Fruit fly (Drosophila melanogaster) whole organism, embryonic: Measurements from ENCODE around the gene Obp93a.

Experiments used
- Asciz ChIP-seq: fragments of 200-800 bp; sonication (Bioruptor generic); optimal IDR thresholded peaks from 2 replicates; lab custom pipeline; 2017; ENCODE audit warnings: missing biosample characterization, mild to moderate bottlenecking, missing genetic modification characterization, missing genetic modification reagents
- Atf3 ChIP-seq: fragments of 200-800 bp; sonication (Bioruptor generic); optimal IDR thresholded peaks from 3 replicates; lab custom pipeline; 2016; ENCODE audit warnings: missing biosample characterization, missing genetic modification characterization
- CG10654 ChIP-seq: fragments of 200-800 bp; sonication (Bioruptor generic); optimal IDR thresholded peaks from 2 replicates; lab custom pipeline; 2016; ENCODE audit warnings: missing biosample characterization, missing genetic modification characterization
- CG10959 ChIP-seq: fragments of 200-800 bp; sonication (Bioruptor generic); IDR thresholded peaks from 2 replicates; pipeline ENCODE4 v1.3.6; 2022; ENCODE audit warnings: missing biosample characterization, missing genetic modification characterization
- CG12391 ChIP-seq: fragments of 200-800 bp; sonication (Bioruptor generic); optimal IDR thresholded peaks from 3 replicates; lab custom pipeline; 2018; ENCODE audit warnings: missing biosample characterization, mild to moderate bottlenecking, missing genetic modification characterization, moderate library complexity
- CG13424 ChIP-seq: fragments of 200-800 bp; sonication (Bioruptor generic); optimal IDR thresholded peaks from 2 replicates; lab custom pipeline; 2019; ENCODE audit warnings: missing biosample characterization, mild to moderate bottlenecking, missing genetic modification characterization, moderate library complexity
- CG14050 ChIP-seq: fragments of 200-800 bp; sonication (Bioruptor generic); IDR thresholded peaks from 3 replicates; pipeline ENCODE4 v1.3.6; 2022; ENCODE audit warnings: missing biosample characterization, missing genetic modification characterization
- CG14441 ChIP-seq: fragments of 200-800 bp; sonication (Bioruptor generic); IDR thresholded peaks from 2 replicates; pipeline ENCODE4 v1.3.6; 2022; ENCODE audit warnings: missing biosample characterization, missing genetic modification characterization
- CG14710 ChIP-seq: fragments of 200-800 bp; sonication (Bioruptor generic); optimal IDR thresholded peaks from 3 replicates; lab custom pipeline; 2019; ENCODE audit warnings: missing biosample characterization, mild to moderate bottlenecking, missing genetic modification characterization, moderate library complexity
- CG15696 ChIP-seq: fragments of 200-800 bp; sonication (Bioruptor generic); optimal IDR thresholded peaks from 2 replicates; lab custom pipeline; 2019; ENCODE audit warnings: missing biosample characterization, mild to moderate bottlenecking, missing genetic modification characterization, moderate library complexity
- CG1603 ChIP-seq: fragments of 200-800 bp; sonication (Bioruptor generic); optimal IDR thresholded peaks from 2 replicates; lab custom pipeline; 2019; ENCODE audit warnings: missing biosample characterization, mild to moderate bottlenecking, missing genetic modification characterization, moderate library complexity
- CG17385 ChIP-seq: fragments of 200-800 bp; sonication (Bioruptor generic); optimal IDR thresholded peaks from 3 replicates; lab custom pipeline; 2018; ENCODE audit warnings: missing biosample characterization, mild to moderate bottlenecking, missing genetic modification characterization
- CG18262 ChIP-seq: fragments of 200-800 bp; optimal IDR thresholded peaks from 3 replicates; lab custom pipeline; 2019; ENCODE audit warnings: missing biosample characterization, mild to moderate bottlenecking, missing genetic modification characterization, moderate library complexity
- CG18619 ChIP-seq: fragments of 200-800 bp; sonication (Bioruptor generic); optimal IDR thresholded peaks from 3 replicates; lab custom pipeline; 2017; ENCODE audit warnings: missing biosample characterization, mild to moderate bottlenecking, missing genetic modification characterization
- CG18764 ChIP-seq: fragments of 200-800 bp; sonication (Bioruptor generic); optimal IDR thresholded peaks from 3 replicates; lab custom pipeline; 2016; ENCODE audit warnings: missing biosample characterization, missing genetic modification characterization
- CG2120 ChIP-seq: fragments of 200-800 bp; sonication (Bioruptor generic); optimal IDR thresholded peaks from 3 replicates; lab custom pipeline; 2016; ENCODE audit warnings: missing biosample characterization, missing genetic modification characterization
- CG30020 ChIP-seq: fragments of 200-800 bp; optimal IDR thresholded peaks from 2 replicates; lab custom pipeline; 2019; ENCODE audit warnings: missing biosample characterization, mild to moderate bottlenecking, missing genetic modification characterization, moderate library complexity
- CG3065 ChIP-seq: fragments of 200-800 bp; sonication (Bioruptor generic); optimal IDR thresholded peaks from 2 replicates; lab custom pipeline; 2016; ENCODE audit warnings: missing biosample characterization, missing genetic modification characterization
- CG6689 ChIP-seq: fragments of 200-800 bp; sonication (Bioruptor generic); IDR thresholded peaks from 2 replicates; pipeline ENCODE4 v1.3.6; 2022; ENCODE audit warnings: missing biosample characterization, missing genetic modification characterization
- CG7987 ChIP-seq: fragments of 200-800 bp; sonication (Bioruptor generic); optimal IDR thresholded peaks from 2 replicates; lab custom pipeline; 2018; ENCODE audit warnings: missing biosample characterization, mild to moderate bottlenecking, missing genetic modification characterization, moderate library complexity
- CG8944 ChIP-seq: fragments of 200-800 bp; sonication (Bioruptor generic); optimal IDR thresholded peaks from 3 replicates; lab custom pipeline; 2016; ENCODE audit warnings: missing biosample characterization, missing genetic modification characterization
- CG9876 ChIP-seq: fragments of 200-800 bp; sonication (Bioruptor generic); optimal IDR thresholded peaks from 2 replicates; lab custom pipeline; 2016; ENCODE audit warnings: missing biosample characterization, missing genetic modification characterization
- Dll ChIP-seq: fragments of 200-800 bp; sonication (Bioruptor generic); IDR thresholded peaks from 4 replicates; pipeline ENCODE4 v1.3.6; 2022; ENCODE audit warnings: missing biosample characterization, missing genetic modification characterization; ENCODE audit not compliant: partially characterized antibody
- E2f2 ChIP-seq: fragments of 200-800 bp; sonication (Bioruptor generic); IDR thresholded peaks from 2 replicates; pipeline ENCODE4 v1.3.6; 2022; ENCODE audit warnings: missing biosample characterization, missing genetic modification characterization
- Hr3 ChIP-seq: fragments of 200-800 bp; sonication (Bioruptor generic); optimal IDR thresholded peaks from 3 replicates; lab custom pipeline; 2016; ENCODE audit warnings: missing biosample characterization, missing genetic modification characterization
- Hr78 ChIP-seq, 2 experiments: fragments of 200-800 bp in 1 of 2; fragments of >200 bp in 1 of 2; sonication (Bioruptor generic) in 1 of 2; optimal IDR thresholded peaks; 2 replicates each; lab custom pipeline; 2017 to 2019; ENCODE audit warnings: missing biosample characterization in 2 of 2, missing genetic modification characterization in 2 of 2, mild to moderate bottlenecking in 1 of 2, moderate library complexity in 1 of 2
- Med ChIP-seq: fragments of 200-800 bp; sonication (Bioruptor generic); peaks from one replicate; lab custom pipeline; 2016; ENCODE audit warnings: missing biosample characterization, missing genetic modification characterization, mild to moderate bottlenecking, inconsistent platforms, moderate library complexity
- NC2α ChIP-seq: fragments of 200-800 bp; sonication (Bioruptor generic); optimal IDR thresholded peaks from 2 replicates; lab custom pipeline; 2016; ENCODE audit warnings: missing biosample characterization, missing genetic modification characterization
- Nf-YC ChIP-seq: fragments of 200-800 bp; optimal IDR thresholded peaks from 3 replicates; lab custom pipeline; 2019; ENCODE audit warnings: missing biosample characterization, mild to moderate bottlenecking, missing genetic modification characterization, moderate library complexity
- Pdp1 ChIP-seq, 2 experiments: fragments of 200-800 bp; sonication (Bioruptor generic); optimal IDR thresholded peaks; 3 replicates each; lab custom pipeline; 2016; ENCODE audit warnings: missing biosample characterization in 2 of 2, missing genetic modification characterization in 2 of 2, mild to moderate bottlenecking in 1 of 2, moderate library complexity in 1 of 2
- Ptx1 ChIP-seq: fragments of 200-800 bp; sonication (Bioruptor generic); IDR thresholded peaks from 2 replicates; pipeline ENCODE4 v1.3.6; 2022; ENCODE audit warnings: missing biosample characterization, missing genetic modification characterization
- Rfx ChIP-seq: fragments of 200-800 bp; sonication (Bioruptor generic); IDR thresholded peaks from 2 replicates; pipeline ENCODE4 v1.3.6; 2022; ENCODE audit warnings: missing biosample characterization, missing genetic modification characterization
- Xbp1 ChIP-seq: fragments of 200-800 bp; sonication (Bioruptor generic); optimal IDR thresholded peaks from 3 replicates; lab custom pipeline; 2016; ENCODE audit warnings: missing biosample characterization, mild to moderate bottlenecking, missing genetic modification characterization
- bcd ChIP-seq: fragments of 200-800 bp; sonication (Bioruptor generic); optimal IDR thresholded peaks from 2 replicates; lab custom pipeline; 2017; ENCODE audit warnings: missing biosample characterization, mild to moderate bottlenecking, missing genetic modification characterization
- bowl ChIP-seq: fragments of 200-800 bp; sonication (Bioruptor generic); IDR thresholded peaks from 2 replicates; pipeline ENCODE4 v1.3.6; 2022; ENCODE audit warnings: missing biosample characterization, missing genetic modification characterization
- chinmo ChIP-seq: fragments of 200-800 bp; sonication (Bioruptor generic); IDR thresholded peaks from 4 replicates; pipeline ENCODE4 v1.3.6; 2022; ENCODE audit warnings: missing biosample characterization, missing genetic modification characterization; ENCODE audit not compliant: partially characterized antibody
- danr ChIP-seq: fragments of 200-800 bp; sonication (Bioruptor generic); IDR thresholded peaks from 2 replicates; pipeline ENCODE4 v1.3.6; 2022; ENCODE audit warnings: missing biosample characterization, missing genetic modification characterization
- disco-r ChIP-seq: fragments of 200-800 bp; sonication (Bioruptor generic); optimal IDR thresholded peaks from 2 replicates; lab custom pipeline; 2016; ENCODE audit warnings: missing biosample characterization, missing genetic modification characterization
- gcm ChIP-seq: fragments of 200-800 bp; sonication (Bioruptor generic); optimal IDR thresholded peaks from 2 replicates; lab custom pipeline; 2019; ENCODE audit warnings: missing biosample characterization, mild to moderate bottlenecking, missing genetic modification characterization, moderate library complexity
- grau ChIP-seq: fragments of 200-800 bp; optimal IDR thresholded peaks from 3 replicates; lab custom pipeline; 2019; ENCODE audit warnings: missing biosample characterization, mild to moderate bottlenecking, missing genetic modification characterization, moderate library complexity
- insv ChIP-seq, 2 experiments: fragments of 200-800 bp; sonication (Bioruptor generic); optimal IDR thresholded peaks; 3 replicates each; lab custom pipeline; 2016 to 2018; ENCODE audit warnings: missing biosample characterization in 2 of 2, missing genetic modification characterization in 2 of 2
- kah ChIP-seq: fragments of 200-800 bp; sonication (Bioruptor generic); optimal IDR thresholded peaks from 2 replicates; lab custom pipeline; 2018; ENCODE audit warnings: missing biosample characterization, mild to moderate bottlenecking, missing genetic modification characterization
- kni ChIP-seq: fragments of 200-800 bp; sonication (Bioruptor generic); optimal IDR thresholded peaks from 3 replicates; lab custom pipeline; 2017; ENCODE audit warnings: mild to moderate bottlenecking, missing biosample characterization, missing genetic modification reagents, missing genetic modification characterization
- nau ChIP-seq: fragments of 200-800 bp; sonication (Bioruptor generic); optimal IDR thresholded peaks from 3 replicates; lab custom pipeline; 2017; ENCODE audit warnings: missing biosample characterization, mild to moderate bottlenecking, missing genetic modification characterization, missing genetic modification reagents
- row ChIP-seq: fragments of 200-800 bp; sonication (Bioruptor generic); IDR thresholded peaks from 3 replicates; pipeline ENCODE4 v1.3.6; 2022; ENCODE audit warnings: missing biosample characterization, missing genetic modification characterization
- slbo ChIP-seq: fragments of 200-800 bp; sonication (Bioruptor generic); IDR thresholded peaks from 2 replicates; pipeline ENCODE4 v1.3.6; 2022; ENCODE audit warnings: missing biosample characterization, missing genetic modification characterization
- twi ChIP-seq: fragments of 200-800 bp; optimal IDR thresholded peaks from 2 replicates; lab custom pipeline; 2019; ENCODE audit warnings: missing biosample characterization, mild to moderate bottlenecking, missing genetic modification characterization, moderate library complexity
- tx ChIP-seq: fragments of 200-800 bp; sonication (Bioruptor generic); optimal IDR thresholded peaks from 2 replicates; lab custom pipeline; 2016; ENCODE audit warnings: missing biosample characterization, missing genetic modification characterization
- vnd ChIP-seq: fragments of 200-800 bp; sonication (Bioruptor generic); IDR thresholded peaks from 3 replicates; pipeline ENCODE4 v1.3.6; 2022; ENCODE audit warnings: missing biosample characterization, missing genetic modification characterization; ENCODE audit not compliant: partially characterized antibody
- zen ChIP-seq: fragments of 200-800 bp; sonication (Bioruptor generic); optimal IDR thresholded peaks from 3 replicates; lab custom pipeline; 2018; ENCODE audit warnings: missing biosample characterization, mild to moderate bottlenecking, missing genetic modification characterization, moderate library complexity

Obp93a gene

DNA sequence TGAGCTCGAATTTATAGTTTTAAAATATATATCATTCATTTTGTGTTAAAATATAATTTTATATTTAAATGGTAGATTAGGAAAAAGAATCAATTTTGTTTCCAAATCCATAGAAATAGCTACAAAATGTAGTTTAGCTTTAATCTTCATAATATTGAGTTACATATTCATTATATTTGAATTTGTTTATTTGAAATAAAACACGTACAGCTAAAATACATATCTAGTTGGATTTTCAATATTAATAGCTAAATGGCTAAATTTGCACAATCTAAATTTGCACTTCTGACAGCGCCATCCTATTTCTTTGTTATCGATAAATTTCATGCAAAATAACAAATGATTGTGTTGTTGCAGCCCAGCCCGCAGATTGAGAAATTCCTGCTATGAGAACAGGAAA lies 4.4 kb upstream of the Obp93a start, which contains the start of gene Usp8 (continued):
- TF ChIP-seq CG18764 (peak; percentile 39), CG9876 (GFP tag; lab: Kevin White, UChicago) (no peak), CG14441 (GFP tag; lab: Robert Waterston, UW) (no peak), CG7987 (GFP tag; lab: Kevin White, UChicago) (no peak), bcd (no peak), nau (GFP tag; lab: Kevin White, UChicago) (no peak), insv (GFP tag; optimal IDR thresholded peaks at IDR 0.05; lab: Kevin White, UChicago) (peak in 1 of 2 experiments; percentile 26), disco-r (GFP tag; lab: Kevin White, UChicago) (no peak), CG8944 (GFP tag; lab: Kevin White, UChicago) (no peak), CG3065 (GFP tag; lab: Kevin White, UChicago) (no peak), CG17385 (GFP tag; lab: Kevin White, UChicago) (no peak), NC2α (GFP tag; lab: Kevin White, UChicago) (no peak), kah (GFP tag; lab: Kevin White, UChicago) (no peak), CG15696 (tag; lab: Kevin White, UChicago) (peak; percentile 37), grau (peak; percentile 55), CG18262 (tag; lab: Kevin White, UChicago) (peak; percentile 60), Med (GFP tag; lab: Kevin White, UChicago) (peak; percentile 33), Dll (GFP tag; lab: Robert Waterston, UW) (no peak), Xbp1 (GFP tag; lab: Kevin White, UChicago) (peak; percentile 34), tx (GFP tag; lab: Kevin White, UChicago) (no peak), danr (GFP tag; lab: Robert Waterston, UW) (no peak), CG10959 (GFP tag; lab: Robert Waterston, UW) (no peak), zen (peak; percentile 26), row (peak; percentile 80), Atf3 (GFP tag; lab: Kevin White, UChicago) (no peak), CG18619 (peak; percentile 8), CG14050 (GFP tag; lab: Robert Waterston, UW) (no peak), bowl (GFP tag; lab: Robert Waterston, UW) (no peak), CG10654 (GFP tag; lab: Kevin White, UChicago) (peak; percentile 15), CG14710 (tag; lab: Kevin White, UChicago) (peak; percentile 61), Pdp1 (GFP tag; optimal IDR thresholded peaks at IDR 0.05; lab: Kevin White, UChicago) (no peak), twi (tag; lab: Kevin White, UChicago) (peak; percentile 2), CG30020 (peak; percentile 64), E2f2 (GFP tag; lab: Robert Waterston, UW) (peak; percentile 14; the same call in 1 of the 2 replicates), Hr78 (GFP tag; optimal IDR thresholded peaks at IDR 0.05; lab: Kevin White, UChicago) (no peak), CG6689 (GFP tag; lab: Robert Waterston, UW) (0 out of 2 replicates have a peak, but pooled peaks have one; percentile 7), Rfx (GFP tag; lab: Robert Waterston, UW) (peak; percentile 33; the same call in 1 of the 2 replicates), chinmo (GFP tag; lab: Robert Waterston, UW) (no peak), CG2120 (GFP tag; lab: Kevin White, UChicago) (peak; percentile 33), CG12391 (tag; lab: Kevin White, UChicago) (peak; percentile 76), gcm (GFP tag; lab: Kevin White, UChicago) (peak; percentile 23), vnd (GFP tag; lab: Robert Waterston, UW) (no peak), Ptx1 (GFP tag; lab: Robert Waterston, UW) (peak; percentile 25; the same call in 1 of the 2 replicates), slbo (GFP tag; lab: Robert Waterston, UW) (peak; percentile 39; the same call in 1 of the 2 replicates), CG13424 (tag; lab: Kevin White, UChicago) (peak; percentile 62), Hr3 (GFP tag; lab: Kevin White, UChicago) (peak; percentile 29), CG1603 (tag; lab: Kevin White, UChicago) (peak; percentile 44), Nf-YC (tag; lab: Kevin White, UChicago) (peak; percentile 54), Asciz (no peak), kni (GFP tag; lab: Kevin White, UChicago) (no peak)
